Worm (Caenorhabditis elegans) whole organism, early embryonic: ENCODE data around the gene gcy-25.

ENCODE experiments used
- B0310.2 ChIP-seq: sonication (generic microtip); optimal IDR thresholded peaks from 2 replicates; lab custom pipeline; 2016; ENCODE audit warnings: mild to moderate bottlenecking, missing genetic modification characterization, missing compliant biosample characterization
- F13C5.2 ChIP-seq: sonication (generic microtip); optimal IDR thresholded peaks from 2 replicates; lab custom pipeline; 2017; ENCODE audit warnings: mild to moderate bottlenecking, missing genetic modification characterization, inconsistent platforms, missing compliant biosample characterization
- aly-1 ChIP-seq: sonication (generic microtip); optimal IDR thresholded peaks from 2 replicates; lab custom pipeline; 2016; ENCODE audit warnings: missing genetic modification characterization, missing compliant biosample characterization
- ama-1 ChIP-seq: fragments of 150-350 bp; optimal IDR thresholded peaks from 2 replicates; lab custom pipeline; 2014
- ceh-13 ChIP-seq: fragments of 200-800 bp; sonication (Bioruptor generic); optimal IDR thresholded peaks from 2 replicates; lab custom pipeline; 2018; ENCODE audit warnings: mild to moderate bottlenecking, missing genetic modification characterization, missing compliant biosample characterization
- ets-7 ChIP-seq: sonication (generic microtip); optimal IDR thresholded peaks from 2 replicates; lab custom pipeline; 2016; ENCODE audit warnings: missing genotype, missing genetic modification characterization, missing compliant biosample characterization
- flt-1 ChIP-seq: fragments of 200-800 bp; sonication (Bioruptor generic); IDR thresholded peaks from 2 replicates; pipeline ENCODE4 v1.3.6; 2022; ENCODE audit warnings: missing genetic modification characterization, missing compliant biosample characterization
- hmbx-1 ChIP-seq: sonication (generic microtip); optimal IDR thresholded peaks from 2 replicates; lab custom pipeline; 2016; ENCODE audit warnings: mild to moderate bottlenecking, missing genetic modification characterization, missing compliant biosample characterization
- hmg-4 ChIP-seq: fragments of 200-800 bp; sonication (Bioruptor generic); optimal IDR thresholded peaks from 2 replicates; lab custom pipeline; 2018; ENCODE audit warnings: mild to moderate bottlenecking, missing genetic modification characterization, missing compliant biosample characterization
- pes-1 ChIP-seq: fragments of 200-800 bp; sonication (Bioruptor generic); IDR thresholded peaks from 2 replicates; pipeline ENCODE4 v1.3.6; 2022; ENCODE audit warnings: missing genetic modification reagents, missing genetic modification characterization, missing compliant biosample characterization
- tbx-11 ChIP-seq: fragments of 200-800 bp; sonication (Bioruptor generic); IDR thresholded peaks from 2 replicates; pipeline ENCODE4 v1.3.6; 2022; ENCODE audit warnings: missing genetic modification characterization, missing compliant biosample characterization
- tbx-37 ChIP-seq: fragments of 200-800 bp; sonication (Bioruptor generic); conservative IDR thresholded peaks from 2 replicates; pipeline ENCODE4 v1.3.6; 2022; ENCODE audit warnings: missing genetic modification reagents, missing genetic modification characterization, missing compliant biosample characterization
- tra-4 ChIP-seq: sonication (generic microtip); optimal IDR thresholded peaks from 2 replicates; lab custom pipeline; 2017; ENCODE audit warnings: missing genetic modification characterization, missing compliant biosample characterization

ce11 chrIV:15929831-15930230 lies 57.1 kb downstream of the gcy-25 start:
- no peak for TF ChIP-seq pes-1
- TF ChIP-seq flt-1 (GFP tag; lab: Robert Waterston, UW): no peak
- no peak for TF ChIP-seq ama-1
- TF ChIP-seq tbx-11 (GFP tag; lab: Robert Waterston, UW): no peak
- no peak for TF ChIP-seq aly-1 (tag; lab: Kevin White, UChicago)
- no peak for TF ChIP-seq hmg-4
- TF ChIP-seq tra-4 (tag; lab: Kevin White, UChicago): no peak
- no peak for TF ChIP-seq ceh-13 (GFP tag; lab: Kevin White, UChicago)
- no peak for TF ChIP-seq ets-7
- TF ChIP-seq B0310.2 (tag; lab: Kevin White, UChicago): no peak
- TF ChIP-seq tbx-37 (GFP tag; lab: Robert Waterston, UW): no peak
- no peak for TF ChIP-seq F13C5.2
- no peak for TF ChIP-seq hmbx-1
